Fruit fly (Drosophila melanogaster): ENCODE results near the gene rst.

- TF ChIP-seq Mnt (GFP tag; optimal IDR thresholded peaks at IDR 0.05) (no peak), kay (GFP tag; ENCODE audit: borderline replicate concordance) (no peak), CG5204 (GFP tag; optimal IDR thresholded peaks at IDR 0.05) (no peak), toe (GFP tag; optimal IDR thresholded peaks at IDR 0.05) (no peak), pad (GFP tag; optimal IDR thresholded peaks at IDR 0.05) (no peak), Hr96 (GFP tag; optimal IDR thresholded peaks at IDR 0.05) (no peak), bab1 (GFP tag; optimal IDR thresholded peaks at IDR 0.05) (no peak), CG12768 (GFP tag; optimal IDR thresholded peaks at IDR 0.05) (no peak), tj (GFP tag; optimal IDR thresholded peaks at IDR 0.05) (no peak), ovo (GFP tag; optimal IDR thresholded peaks at IDR 0.05) (no peak), CG33017 (tag; optimal IDR thresholded peaks at IDR 0.05) (no peak), CG7101 (tag; optimal IDR thresholded peaks at IDR 0.05) (no peak), Crg-1 (GFP tag; optimal IDR thresholded peaks at IDR 0.05) (no peak), CG7045 (GFP tag; optimal IDR thresholded peaks at IDR 0.05) (no peak)
These were observed 53.9 kb downstream of the rst start, which contains the start of gene CG3588 for dm6 chrX:2919742-2920141.
